Worm (Caenorhabditis elegans) whole organism, L4/young adult: ENCODE data around the gene F16B12.7.

Experiments
- W03F9.2 ChIP-seq: fragments of 150-350 bp; optimal IDR thresholded peaks from 2 replicates; lab custom pipeline; 2014; ENCODE audit warnings: missing biosample characterization, missing genetic modification characterization
- him-1 ChIP-seq: sonication (generic microtip); optimal IDR thresholded peaks from 2 replicates; lab custom pipeline; 2016; ENCODE audit warnings: missing genotype, missing genetic modification reagents, missing genetic modification characterization, missing compliant biosample characterization

DNA sequence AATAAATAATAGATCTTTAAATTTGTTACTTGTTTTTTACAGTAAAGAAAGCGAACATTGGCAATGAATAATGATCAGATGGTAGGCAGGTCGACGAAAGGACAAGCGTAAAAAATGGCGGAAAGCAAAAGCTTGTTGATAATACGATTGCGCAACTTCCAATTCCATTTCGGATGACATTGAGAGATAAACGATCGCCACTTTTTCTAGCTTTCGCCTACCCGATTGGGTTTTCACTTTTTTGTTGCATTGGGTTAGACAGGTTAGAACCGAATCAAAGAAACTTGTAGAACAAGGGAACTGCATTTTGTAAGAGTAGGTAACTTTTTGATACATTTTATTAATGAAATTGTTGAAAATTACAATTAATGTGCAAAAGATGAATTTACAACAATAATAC is 38.8 kb upstream of the F16B12.7 start:
- TF ChIP-seq him-1 (tag; lab: Kevin White, UChicago): no peak
- no peak for TF ChIP-seq W03F9.2 (tag; lab: Kevin White, UChicago)
